Worm (Caenorhabditis elegans) whole organism, L3 larva: ENCODE measurements around the gene slc-9B.2.

ENCODE experiments used
- R02D3.7 ChIP-seq: fragments of 150-350 bp; optimal IDR thresholded peaks from 2 replicates; lab custom pipeline; 2014; ENCODE audit warnings: missing biosample characterization, missing genetic modification characterization
- ZK546.5 ChIP-seq: sonication (generic microtip); optimal IDR thresholded peaks from 2 replicates; lab custom pipeline; 2017; ENCODE audit warnings: missing biosample characterization, missing genetic modification characterization
- aly-2 ChIP-seq: fragments of 150-350 bp; optimal IDR thresholded peaks from 2 replicates; lab custom pipeline; 2014; ENCODE audit warnings: missing biosample characterization, missing genetic modification characterization
- ama-1 ChIP-seq: fragments of 150-350 bp; optimal IDR thresholded peaks from 2 replicates; lab custom pipeline; 2018
- ceh-16 ChIP-seq: sonication (generic microtip); optimal IDR thresholded peaks from 2 replicates; lab custom pipeline; 2017; ENCODE audit warnings: missing biosample characterization, missing genetic modification characterization
- ceh-28 ChIP-seq: fragments of 150-350 bp; optimal IDR thresholded peaks from 2 replicates; lab custom pipeline; 2014; ENCODE audit warnings: missing biosample characterization, missing genetic modification reagents, missing genetic modification characterization
- ceh-82 ChIP-seq: fragments of 150-350 bp; optimal IDR thresholded peaks from 2 replicates; lab custom pipeline; 2014; ENCODE audit warnings: missing biosample characterization, missing genetic modification characterization
- ceh-9 ChIP-seq: sonication (generic microtip); optimal IDR thresholded peaks from 2 replicates; lab custom pipeline; 2018; ENCODE audit warnings: missing biosample characterization, missing genetic modification characterization
- daf-12 ChIP-seq: fragments of 150-350 bp; optimal IDR thresholded peaks from 2 replicates; lab custom pipeline; 2014; ENCODE audit warnings: missing biosample characterization, missing genetic modification reagents, missing genetic modification characterization
- egl-27 ChIP-seq: sonication (generic microtip); optimal IDR thresholded peaks from 4 replicates; lab custom pipeline; 2017; ENCODE audit warnings: missing biosample characterization, missing genetic modification reagents, missing genetic modification characterization
- egl-5 ChIP-seq: fragments of 150-350 bp; optimal IDR thresholded peaks from 2 replicates; lab custom pipeline; 2017; ENCODE audit warnings: missing biosample characterization, missing genetic modification reagents, missing genetic modification characterization, inconsistent platforms
- elt-1 ChIP-seq: fragments of 150-350 bp; optimal IDR thresholded peaks from 2 replicates; lab custom pipeline; 2014; ENCODE audit warnings: missing biosample characterization, missing genetic modification characterization
- elt-2 ChIP-seq: sonication (generic microtip); optimal IDR thresholded peaks from 2 replicates; lab custom pipeline; 2016; ENCODE audit warnings: missing genetic modification reagents, mild to moderate bottlenecking, missing genetic modification characterization, missing compliant biosample characterization
- elt-3 ChIP-seq, 3 experiments: fragments of 150-350 bp in 1 of 3; sonication (generic microtip) in 2 of 3; optimal IDR thresholded peaks; 2 replicates in 2 of 3; 4 replicates in 1 of 3; lab custom pipeline; 2014 to 2017; ENCODE audit warnings: missing biosample characterization in 3 of 3, missing genetic modification characterization in 3 of 3
- eor-1 ChIP-seq, 2 experiments: fragments of 150-350 bp; optimal IDR thresholded peaks; 2 replicates each; lab custom pipeline; 2014 to 2018; ENCODE audit warnings: missing biosample characterization in 2 of 2, missing genetic modification characterization in 2 of 2
- fkh-10 ChIP-seq: sonication (generic microtip); optimal IDR thresholded peaks from 2 replicates; lab custom pipeline; 2017; ENCODE audit warnings: missing biosample characterization, missing genetic modification reagents, missing genetic modification characterization
- fkh-2 ChIP-seq: fragments of 150-350 bp; optimal IDR thresholded peaks from 2 replicates; lab custom pipeline; 2014; ENCODE audit warnings: missing biosample characterization, missing genetic modification reagents, missing genetic modification characterization
- fos-1 ChIP-seq: fragments of 150-350 bp; optimal IDR thresholded peaks from 2 replicates; lab custom pipeline; 2014; ENCODE audit warnings: missing biosample characterization, missing genetic modification characterization
- hmg-11 ChIP-seq: sonication (generic microtip); optimal IDR thresholded peaks from 2 replicates; lab custom pipeline; 2016; ENCODE audit warnings: missing genetic modification characterization, missing compliant biosample characterization
- jun-1 ChIP-seq: fragments of 150-350 bp; optimal IDR thresholded peaks from 2 replicates; lab custom pipeline; 2014; ENCODE audit warnings: missing biosample characterization, missing genetic modification reagents, missing genetic modification characterization
- lin-15B ChIP-seq: fragments of 150-350 bp; optimal IDR thresholded peaks from 2 replicates; lab custom pipeline; 2014; ENCODE audit warnings: missing biosample characterization, missing genetic modification characterization
- lin-39 ChIP-seq: fragments of 150-350 bp; optimal IDR thresholded peaks from 2 replicates; lab custom pipeline; 2018; ENCODE audit warnings: missing biosample characterization, missing genetic modification reagents, missing genetic modification characterization
- lsy-12 ChIP-seq: sonication (generic microtip); optimal IDR thresholded peaks from 2 replicates; lab custom pipeline; 2016; ENCODE audit warnings: mild to moderate bottlenecking, missing genetic modification characterization, missing compliant biosample characterization
- mdl-1 ChIP-seq: fragments of 150-350 bp; optimal IDR thresholded peaks from 2 replicates; lab custom pipeline; 2014; ENCODE audit warnings: missing biosample characterization, missing genetic modification characterization
- mml-1 ChIP-seq: fragments of 150-350 bp; sonication (generic microtip); optimal IDR thresholded peaks from 3 replicates; lab custom pipeline; 2014; ENCODE audit warnings: missing biosample characterization, missing genetic modification characterization
- nfya-1 ChIP-seq: sonication (generic microtip); optimal IDR thresholded peaks from 2 replicates; lab custom pipeline; 2017; ENCODE audit warnings: missing genetic modification characterization, mild to moderate bottlenecking, missing compliant biosample characterization, antibody characterized with exemption, moderate library complexity; ENCODE audit not compliant: insufficient read depth
- nhr-11 ChIP-seq: fragments of 150-350 bp; optimal IDR thresholded peaks from 2 replicates; lab custom pipeline; 2014; ENCODE audit warnings: missing biosample characterization, missing genetic modification characterization
- nhr-12 ChIP-seq: fragments of 150-350 bp; optimal IDR thresholded peaks from 2 replicates; lab custom pipeline; 2014; ENCODE audit warnings: missing biosample characterization, missing genetic modification characterization
- nhr-23 ChIP-seq: fragments of 150-350 bp; optimal IDR thresholded peaks from 2 replicates; lab custom pipeline; 2014; ENCODE audit warnings: missing biosample characterization, missing genetic modification reagents, missing genetic modification characterization
- nhr-237 ChIP-seq: fragments of 150-350 bp; optimal IDR thresholded peaks from 2 replicates; lab custom pipeline; 2014; ENCODE audit warnings: missing biosample characterization, missing genetic modification characterization
- nhr-25 ChIP-seq: sonication (generic microtip); optimal IDR thresholded peaks from 2 replicates; lab custom pipeline; 2017; ENCODE audit warnings: missing biosample characterization, missing genetic modification characterization
- nhr-28 ChIP-seq: fragments of 150-350 bp; optimal IDR thresholded peaks from 2 replicates; lab custom pipeline; 2014; ENCODE audit warnings: missing biosample characterization, missing genetic modification characterization
- nhr-43 ChIP-seq: sonication (generic microtip); optimal IDR thresholded peaks from 2 replicates; lab custom pipeline; 2016; ENCODE audit warnings: mild to moderate bottlenecking, missing genetic modification characterization, missing compliant biosample characterization; ENCODE audit not compliant: poor library complexity, severe bottlenecking
- nhr-67 ChIP-seq: fragments of 150-350 bp; optimal IDR thresholded peaks from 2 replicates; lab custom pipeline; 2014; ENCODE audit warnings: missing biosample characterization, missing genetic modification characterization
- nhr-76 ChIP-seq: fragments of 150-350 bp; sonication (generic microtip); optimal IDR thresholded peaks from 5 replicates; lab custom pipeline; 2014; ENCODE audit warnings: missing biosample characterization, missing genetic modification characterization
- nhr-77 ChIP-seq: fragments of 150-350 bp; optimal IDR thresholded peaks from 2 replicates; lab custom pipeline; 2014; ENCODE audit warnings: missing biosample characterization, missing genetic modification characterization
- pha-4 ChIP-seq: fragments of 150-350 bp; optimal IDR thresholded peaks from 2 replicates; lab custom pipeline; 2014; ENCODE audit warnings: missing biosample characterization, missing genetic modification reagents, missing genetic modification characterization
- pqm-1 ChIP-seq: fragments of 150-350 bp; optimal IDR thresholded peaks from 2 replicates; lab custom pipeline; 2017; ENCODE audit warnings: missing biosample characterization, missing genetic modification characterization, inconsistent platforms
- sea-2 ChIP-seq: fragments of 150-350 bp; sonication (generic microtip); optimal IDR thresholded peaks from 4 replicates; lab custom pipeline; 2014; ENCODE audit warnings: missing biosample characterization, missing genetic modification reagents, missing genetic modification characterization
- skn-1 ChIP-seq: fragments of 150-350 bp; optimal IDR thresholded peaks from 2 replicates; lab custom pipeline; 2014; ENCODE audit warnings: missing biosample characterization, missing genetic modification characterization
- snpc-4 ChIP-seq: fragments of 150-350 bp; optimal IDR thresholded peaks from 2 replicates; lab custom pipeline; 2014; ENCODE audit warnings: missing biosample characterization, missing genetic modification characterization
- tbx-2 ChIP-seq: sonication (generic microtip); optimal IDR thresholded peaks from 2 replicates; lab custom pipeline; 2016; ENCODE audit warnings: mild to moderate bottlenecking, missing genetic modification characterization, missing compliant biosample characterization
- unc-39 ChIP-seq: sonication (generic microtip); optimal IDR thresholded peaks from 4 replicates; lab custom pipeline; 2017; ENCODE audit warnings: missing biosample characterization, missing genetic modification characterization
- unc-62 ChIP-seq: fragments of 150-350 bp; sonication (generic microtip); optimal IDR thresholded peaks from 4 replicates; lab custom pipeline; 2014; ENCODE audit warnings: missing biosample characterization, missing genetic modification reagents, missing genetic modification characterization
- zag-1 ChIP-seq: fragments of 150-350 bp; optimal IDR thresholded peaks from 2 replicates; lab custom pipeline; 2014; ENCODE audit warnings: missing biosample characterization, missing genetic modification characterization
- ztf-11 ChIP-seq: fragments of 150-350 bp; optimal IDR thresholded peaks from 2 replicates; lab custom pipeline; 2014; ENCODE audit warnings: missing biosample characterization, missing genetic modification characterization
- ztf-4 ChIP-seq: fragments of 150-350 bp; optimal IDR thresholded peaks from 2 replicates; lab custom pipeline; 2014; ENCODE audit warnings: missing biosample characterization, missing genetic modification characterization

The slc-9B.2 gene

DNA sequence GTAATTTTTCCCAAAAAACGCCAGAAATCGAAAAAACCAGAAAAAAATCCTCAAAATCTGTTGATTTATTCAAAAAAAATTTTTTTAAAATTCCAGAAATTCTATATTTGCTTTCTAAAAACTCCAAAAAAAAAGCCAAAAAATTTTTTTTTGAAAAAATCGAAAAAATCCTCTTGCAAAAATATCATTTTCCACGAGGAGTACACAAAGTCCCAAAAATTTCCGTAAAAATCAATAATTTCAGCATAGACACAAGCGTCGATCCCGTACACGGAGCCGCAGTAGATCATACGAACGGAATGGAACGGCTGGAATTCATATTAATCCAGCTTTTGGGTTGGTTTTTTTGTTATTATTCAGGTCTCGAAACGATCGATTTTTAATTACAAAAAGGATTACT is 29.3 kb downstream of the slc-9B.2 start:
- TF ChIP-seq elt-3 (tag; optimal IDR thresholded peaks at IDR 0.05; lab: Kevin White, UChicago) (no peak), ceh-16 (tag; lab: Kevin White, UChicago) (no peak), mdl-1 (tag; lab: Kevin White, UChicago) (no peak), snpc-4 (tag; lab: Kevin White, UChicago) (no peak), elt-1 (tag; lab: Kevin White, UChicago) (no peak), skn-1 (no peak), pha-4 (tag; lab: Kevin White, UChicago) (no peak), nhr-237 (no peak), pqm-1 (no peak)

DNA sequence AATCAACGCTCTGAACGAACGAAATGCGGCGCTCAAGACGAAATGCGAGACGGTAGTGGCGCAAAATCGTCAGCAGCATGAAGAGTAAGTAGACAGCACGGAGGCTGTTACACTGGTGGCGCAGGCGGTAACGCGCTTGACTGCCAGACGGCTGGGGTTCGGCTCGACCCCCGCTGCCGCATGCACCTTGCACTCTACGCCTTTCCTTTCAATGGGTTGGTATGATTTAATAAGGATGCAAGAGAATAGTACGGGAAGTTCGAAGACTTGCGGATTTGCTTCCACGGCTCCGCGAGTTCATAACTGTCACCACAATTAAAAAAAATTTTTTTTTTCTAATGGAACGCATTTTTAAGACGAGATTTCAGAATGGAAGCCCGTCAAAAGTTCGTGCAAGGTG is 31.2 kb downstream of the slc-9B.2 start:
- no peak for TF ChIP-seq ceh-9 (tag; lab: Kevin White, UChicago)
- TF ChIP-seq ceh-82 (tag; lab: Kevin White, UChicago), result no peak
- no peak for TF ChIP-seq sea-2
- no peak for TF ChIP-seq elt-1 (tag; lab: Kevin White, UChicago)
- TF ChIP-seq ceh-28 (tag; lab: Kevin White, UChicago), result no peak
- no peak for TF ChIP-seq unc-62 (GFP tag; lab: Kevin White, UChicago)
- no peak for TF ChIP-seq fos-1 (tag; lab: Kevin White, UChicago)
- TF ChIP-seq nhr-12 (tag; lab: Kevin White, UChicago), result no peak
- no peak for TF ChIP-seq daf-12
- no peak for TF ChIP-seq eor-1 (tag; optimal IDR thresholded peaks at IDR 0.05; lab: Kevin White, UChicago)
- TF ChIP-seq hmg-11, result peak; percentile 83
- no peak for TF ChIP-seq nhr-76 (tag; lab: Kevin White, UChicago)
- no peak for TF ChIP-seq ceh-16 (tag; lab: Kevin White, UChicago)
- TF ChIP-seq jun-1 (tag; lab: Kevin White, UChicago), result peak; percentile 66
- peak; percentile 71 for TF ChIP-seq lsy-12
- TF ChIP-seq elt-2 (tag; lab: Kevin White, UChicago), result peak; percentile 71
- peak; percentile 60 for TF ChIP-seq lin-39 (tag; lab: Kevin White, UChicago)
- peak; percentile 21 for TF ChIP-seq ztf-4
- no peak for TF ChIP-seq ZK546.5 (tag; lab: Kevin White, UChicago)
- no peak for TF ChIP-seq ztf-11
- peak; percentile 65 for TF ChIP-seq skn-1
- peak; percentile 48 for TF ChIP-seq lin-15B
- TF ChIP-seq mdl-1 (tag; lab: Kevin White, UChicago), result no peak
- TF ChIP-seq fkh-10 (GFP tag; lab: Kevin White, UChicago), result no peak
- no peak for TF ChIP-seq egl-27 (tag; lab: Kevin White, UChicago)
- TF ChIP-seq egl-5 (tag; lab: Kevin White, UChicago), result no peak
- peak; percentile 2 for TF ChIP-seq nhr-23 (tag; lab: Kevin White, UChicago)
- TF ChIP-seq nhr-67 (tag; lab: Kevin White, UChicago), result no peak
- TF ChIP-seq unc-39 (tag; lab: Kevin White, UChicago), result no peak
- TF ChIP-seq elt-3 (tag; optimal IDR thresholded peaks at IDR 0.05; lab: Kevin White, UChicago), result peak in 1 of 3 experiments; percentile 8
- TF ChIP-seq nhr-77 (tag; lab: Kevin White, UChicago), result no peak
- TF ChIP-seq nhr-28 (tag; lab: Kevin White, UChicago), result no peak
- TF ChIP-seq pha-4 (tag; lab: Kevin White, UChicago), result peak; percentile 68
- TF ChIP-seq ama-1, result no peak
- TF ChIP-seq pqm-1, result peak; percentile 25
- TF ChIP-seq nhr-11, result no peak
- no peak for TF ChIP-seq R02D3.7
- TF ChIP-seq nhr-25 (tag; lab: Kevin White, UChicago), result peak; percentile 61
- TF ChIP-seq nhr-237, result no peak
- TF ChIP-seq fkh-2 (tag; lab: Kevin White, UChicago), result no peak
- TF ChIP-seq nfya-1, result peak; percentile 64
- no peak for TF ChIP-seq zag-1 (tag; lab: Kevin White, UChicago)
- TF ChIP-seq snpc-4 (tag; lab: Kevin White, UChicago), result peak; percentile 16
- peak; percentile 63 for TF ChIP-seq tbx-2 (tag; lab: Kevin White, UChicago)
- TF ChIP-seq aly-2 (tag; lab: Kevin White, UChicago), result no peak
- no peak for TF ChIP-seq mml-1 (tag; lab: Kevin White, UChicago)
- peak; percentile 73 for TF ChIP-seq nhr-43 (tag; lab: Kevin White, UChicago)
